Worm (Caenorhabditis elegans) whole organism, midembryonic: ENCODE results near the gene F07C4.10.

Experiments
- T22C8.4 ChIP-seq: fragments of 200-800 bp; sonication (Bioruptor generic); IDR thresholded peaks from 2 replicates; pipeline ENCODE4 v1.3.6; 2022; ENCODE audit warnings: missing genetic modification characterization, missing compliant biosample characterization
- flt-1 ChIP-seq: fragments of 200-800 bp; sonication (Bioruptor generic); IDR thresholded peaks from 2 replicates; pipeline ENCODE4 v1.3.6; 2022; ENCODE audit warnings: missing genetic modification characterization, missing compliant biosample characterization
- klf-2 ChIP-seq: fragments of 200-800 bp; sonication (Bioruptor generic); conservative IDR thresholded peaks from 2 replicates; pipeline ENCODE4 v1.3.6; 2022; ENCODE audit warnings: missing genetic modification reagents, missing genetic modification characterization, missing compliant biosample characterization
- med-1 ChIP-seq: sonication (generic microtip); optimal IDR thresholded peaks from 2 replicates; lab custom pipeline; 2017; ENCODE audit warnings: missing genetic modification characterization, mild to moderate bottlenecking, missing compliant biosample characterization, antibody characterized with exemption, missing genetic modification reagents; ENCODE audit not compliant: insufficient read depth
- ref-1 ChIP-seq: fragments of 200-800 bp; sonication (Bioruptor generic); conservative IDR thresholded peaks from 2 replicates; pipeline ENCODE4 v1.3.6; 2022; ENCODE audit warnings: missing genetic modification reagents, missing genetic modification characterization, missing compliant biosample characterization
- ztf-29 ChIP-seq: fragments of 200-800 bp; sonication (Bioruptor generic); IDR thresholded peaks from 2 replicates; pipeline ENCODE4 v1.3.6; 2022; ENCODE audit warnings: missing genetic modification reagents, missing genetic modification characterization, missing compliant biosample characterization

- no peak for TF ChIP-seq T22C8.4 (GFP tag; lab: Robert Waterston, UW)
- no peak for TF ChIP-seq ref-1 (GFP tag; lab: Robert Waterston, UW)
- no peak for TF ChIP-seq klf-2 (GFP tag; lab: Robert Waterston, UW)
- no peak for TF ChIP-seq flt-1 (GFP tag; lab: Robert Waterston, UW)
- no peak for TF ChIP-seq ztf-29 (GFP tag; lab: Robert Waterston, UW)
- no peak for TF ChIP-seq med-1
Observed at ce11 chrV:7595132-7595531, 44.6 kb downstream of the F07C4.10 start.
